Fruit fly (Drosophila melanogaster): Measurements from ENCODE around the gene CG1637.

CG1637 gene

dm6 chrX:10921665-10922064 is 44.0 kb upstream of the CG1637 start:
- no peak for TF ChIP-seq CG42726 (GFP tag; IDR thresholded peaks at IDR 0.05; ENCODE audit: partially characterized antibody)
- TF ChIP-seq sd (tag; optimal IDR thresholded peaks at IDR 0.05) = no peak
- no peak for TF ChIP-seq CG7357 (GFP tag; IDR thresholded peaks at IDR 0.05)
- peak; percentile 98 for TF ChIP-seq CG17612 (GFP tag; IDR thresholded peaks at IDR 0.05)
- TF ChIP-seq sens (GFP tag) = peak; percentile 37
- no peak for TF ChIP-seq lov (optimal IDR thresholded peaks at IDR 0.05)
- TF ChIP-seq lov (GFP tag; IDR thresholded peaks at IDR 0.05) = no peak
- TF ChIP-seq CG8290 (GFP tag; optimal IDR thresholded peaks at IDR 0.05) = peak; percentile 98
- TF ChIP-seq CG8290 (tag; optimal IDR thresholded peaks at IDR 0.05) = peak in 1 of 2 experiments; percentile 99

- TF ChIP-seq Hr39 (optimal IDR thresholded peaks at IDR 0.05) (peak; percentile 31), dati (GFP tag; IDR thresholded peaks at IDR 0.05) (no peak), CG30020 (tag; optimal IDR thresholded peaks at IDR 0.05) (no peak), tup (GFP tag; optimal IDR thresholded peaks at IDR 0.05) (no peak), bsh (GFP tag; optimal IDR thresholded peaks at IDR 0.05) (no peak), Med (GFP tag) (peak; percentile 3), Ets65A (GFP tag) (peak; percentile 58), Hey (tag; optimal IDR thresholded peaks at IDR 0.05) (no peak)
Observed at dm6 chrX:10912585-10912984, 34.9 kb upstream of the CG1637 start.

dm6 chrX:10906222-10906866 is 28.7 kb upstream of the CG1637 start:
- TF ChIP-seq sens (GFP tag) (no peak), dati (GFP tag; IDR thresholded peaks at IDR 0.05) (no peak), aop (GFP tag; IDR thresholded peaks at IDR 0.05) (no peak), kay (GFP tag; optimal IDR thresholded peaks at IDR 0.05) (no peak), CG9215 (GFP tag; IDR thresholded peaks at IDR 0.05) (peak; percentile 31), Trl (optimal IDR thresholded peaks at IDR 0.05) (peak in 1 of 2 experiments; percentile 22), Trl (GFP tag; optimal IDR thresholded peaks at IDR 0.05) (no peak), CG13287 (GFP tag; IDR thresholded peaks at IDR 0.05; ENCODE audit: partially characterized antibody) (peak; percentile 24; the same call in 1 of the 2 replicates), CG7271 (tag; optimal IDR thresholded peaks at IDR 0.05) (no peak), CG3726 (GFP tag; IDR thresholded peaks at IDR 0.05) (no peak), gsb-n (tag; optimal IDR thresholded peaks at IDR 0.05) (no peak), odd (GFP tag; optimal IDR thresholded peaks at IDR 0.05) (no peak), CG9609 (GFP tag; optimal IDR thresholded peaks at IDR 0.05) (no peak), CG5953 (GFP tag; IDR thresholded peaks at IDR 0.05) (no peak), CG8359 (GFP tag; optimal IDR thresholded peaks at IDR 0.05; ENCODE audit: borderline replicate concordance) (no peak), CG13894 (tag; optimal IDR thresholded peaks at IDR 0.05) (no peak), Atf-2 (GFP tag; optimal IDR thresholded peaks at IDR 0.05) (no peak), CG14441 (GFP tag; IDR thresholded peaks at IDR 0.05) (no peak), gcm (GFP tag; optimal IDR thresholded peaks at IDR 0.05) (no peak), Adf1 (GFP tag; IDR thresholded peaks at IDR 0.05) (peak; percentile 78; the same call in 1 of the 2 replicates), CG8478 (optimal IDR thresholded peaks at IDR 0.05) (peak; percentile 72), CG2202 (tag; optimal IDR thresholded peaks at IDR 0.05) (no peak), wek (GFP tag; optimal IDR thresholded peaks at IDR 0.05) (no peak), row (GFP tag; IDR thresholded peaks at IDR 0.05) (peak; percentile 40; the same call in 2 of the 3 replicates), crc (GFP tag; optimal IDR thresholded peaks at IDR 0.05) (no peak), kah (GFP tag; optimal IDR thresholded peaks at IDR 0.05) (no peak), MBD-R2 (GFP tag; IDR thresholded peaks at IDR 0.05) (0 out of 2 replicates have a peak, but pooled peaks have one; percentile 16), amos (GFP tag; IDR thresholded peaks at IDR 0.05; ENCODE audit: partially characterized antibody) (peak; percentile 55; the same call in 1 of the 2 replicates), bowl (GFP tag; IDR thresholded peaks at IDR 0.05) (no peak), Ets97D (GFP tag; optimal IDR thresholded peaks at IDR 0.05) (peak; percentile 9), nau (GFP tag; optimal IDR thresholded peaks at IDR 0.05) (no peak), ac (GFP tag; optimal IDR thresholded peaks at IDR 0.05) (no peak), BEAF-32 (GFP tag; optimal IDR thresholded peaks at IDR 0.05) (peak; percentile 52), CG11696 (GFP tag; IDR thresholded peaks at IDR 0.05) (no peak), zf30C (GFP tag; optimal IDR thresholded peaks at IDR 0.05) (peak; percentile 5)

Measured in whole organism, embryonic.